Worm (Caenorhabditis elegans): Measurements from ENCODE around the gene glt-6.

ce11 chrIV:7530226-7531070 lies 27.0 kb downstream of the glt-6 start:
- no peak for TF ChIP-seq fkh-10 (GFP tag; optimal IDR thresholded peaks at IDR 0.05)
- no peak for TF ChIP-seq skn-1 (tag; optimal IDR thresholded peaks at IDR 0.05)
- TF ChIP-seq ama-1 (optimal IDR thresholded peaks at IDR 0.05), result no peak
- TF ChIP-seq snpc-4 (tag; optimal IDR thresholded peaks at IDR 0.05), result no peak
- TF ChIP-seq mml-1 (tag; optimal IDR thresholded peaks at IDR 0.05), result no peak
- TF ChIP-seq ZK546.5 (tag; optimal IDR thresholded peaks at IDR 0.05), result no peak
- no peak for TF ChIP-seq pqm-1 (tag; optimal IDR thresholded peaks at IDR 0.05)
- no peak for TF ChIP-seq nhr-237 (tag; optimal IDR thresholded peaks at IDR 0.05)
- TF ChIP-seq nhr-25 (tag; optimal IDR thresholded peaks at IDR 0.05), result peak; percentile 48
- TF ChIP-seq ztf-11 (tag; optimal IDR thresholded peaks at IDR 0.05), result no peak

Data from whole organism, L3 larva.